Comparison of ENCODE assay signal across 1 fruit fly cellular context in genomic region chr3R:22639239-22639858, dm6.
TF ChIP-seq lines count a peak whose summit lies in the region.

TSS of gene loco (minus strand) at chr3R:22639387.
TSS of gene wake (plus strand) at chr3R:22639808.

TF ChIP-seq in whole organism, embryonic, 481 proteins besides CTCF, POLR2A, EP300 and RAD21 (continued from another document and continues in another):
- TF ChIP-seq Hr51 (GFP tag; optimal IDR thresholded peaks at IDR 0.05; lab: Kevin White, UChicago) (no peak), dan (GFP tag; IDR thresholded peaks at IDR 0.05; lab: Robert Waterston, UW) (no peak), Hmx (GFP tag; optimal IDR thresholded peaks at IDR 0.05; lab: Kevin White, UChicago) (no peak), jumu (GFP tag; optimal IDR thresholded peaks at IDR 0.05; lab: Kevin White, UChicago) (peak; percentile 16), CG11504 (tag; optimal IDR thresholded peaks at IDR 0.05; lab: Kevin White, UChicago) (peak; percentile 33), mam (GFP tag; optimal IDR thresholded peaks at IDR 0.05; lab: Kevin White, UChicago) (no peak), Abd-B (GFP tag; optimal IDR thresholded peaks at IDR 0.05; lab: Kevin White, UChicago) (no peak), CG3281 (GFP tag; optimal IDR thresholded peaks at IDR 0.05; lab: Kevin White, UChicago) (no peak), Dll (GFP tag; IDR thresholded peaks at IDR 0.05; lab: Robert Waterston, UW; ENCODE audit: partially characterized antibody) (peak; percentile 99), Mes4 (GFP tag; optimal IDR thresholded peaks at IDR 0.05; lab: Kevin White, UChicago) (no peak), toy (GFP tag; IDR thresholded peaks at IDR 0.05; lab: Robert Waterston, UW) (no peak), dimm (GFP tag; IDR thresholded peaks at IDR 0.05; lab: Robert Waterston, UW) (no peak), lbe (GFP tag; optimal IDR thresholded peaks at IDR 0.05; lab: Kevin White, UChicago) (no peak), odd (GFP tag; optimal IDR thresholded peaks at IDR 0.05; lab: Kevin White, UChicago) (no peak), CG2116 (GFP tag; optimal IDR thresholded peaks at IDR 0.05; lab: Kevin White, UChicago) (peak; percentile 80), exex (tag; optimal IDR thresholded peaks at IDR 0.05; lab: Kevin White, UChicago) (no peak), cas (GFP tag; IDR thresholded peaks at IDR 0.05; lab: Robert Waterston, UW) (no peak), ro (GFP tag; IDR thresholded peaks at IDR 0.05; lab: Robert Waterston, UW) (no peak), corto (GFP tag; optimal IDR thresholded peaks at IDR 0.05; lab: Kevin White, UChicago) (no peak), chn (GFP tag; optimal IDR thresholded peaks at IDR 0.05; lab: Kevin White, UChicago) (no peak), rib (GFP tag; IDR thresholded peaks at IDR 0.05; lab: Robert Waterston, UW) (no peak), NC2α (GFP tag; optimal IDR thresholded peaks at IDR 0.05; lab: Kevin White, UChicago) (no peak), Doc2 (GFP tag; IDR thresholded peaks at IDR 0.05; lab: Robert Waterston, UW) (no peak), CG1603 (tag; optimal IDR thresholded peaks at IDR 0.05; lab: Kevin White, UChicago) (peak; percentile 28), CG7271 (tag; optimal IDR thresholded peaks at IDR 0.05; lab: Kevin White, UChicago) (no peak), gfzf (GFP tag; optimal IDR thresholded peaks at IDR 0.05; lab: Kevin White, UChicago) (peak; percentile 35), CG9797 (GFP tag; optimal IDR thresholded peaks at IDR 0.05; lab: Kevin White, UChicago) (peak; percentile 37), dm (GFP tag; optimal IDR thresholded peaks at IDR 0.05; lab: Kevin White, UChicago) (no peak), ac (GFP tag; optimal IDR thresholded peaks at IDR 0.05; lab: Kevin White, UChicago) (no peak), CG34224 (GFP tag; IDR thresholded peaks at IDR 0.05; lab: Robert Waterston, UW; ENCODE audit: partially characterized antibody) (peak; percentile 88), Camta (GFP tag; optimal IDR thresholded peaks at IDR 0.05; lab: Kevin White, UChicago) (no peak), Lim3 (GFP tag; IDR thresholded peaks at IDR 0.05; lab: Robert Waterston, UW) (no peak), emc (GFP tag; optimal IDR thresholded peaks at IDR 0.05; lab: Kevin White, UChicago) (no peak), CG31365 (tag; optimal IDR thresholded peaks at IDR 0.05; lab: Kevin White, UChicago) (no peak), CG2202 (tag; optimal IDR thresholded peaks at IDR 0.05; lab: Kevin White, UChicago) (no peak), Sry-β (GFP tag; optimal IDR thresholded peaks at IDR 0.05; lab: Kevin White, UChicago) (no peak), crc (GFP tag; optimal IDR thresholded peaks at IDR 0.05; lab: Kevin White, UChicago) (no peak), gsb-n (tag; optimal IDR thresholded peaks at IDR 0.05; lab: Kevin White, UChicago) (no peak), Atf-2 (GFP tag; optimal IDR thresholded peaks at IDR 0.05; lab: Kevin White, UChicago) (no peak), Trl (optimal IDR thresholded peaks at IDR 0.05; lab: Kevin White, UChicago) (peak in 1 of 2 experiments; percentile 9), Trl (GFP tag; optimal IDR thresholded peaks at IDR 0.05; lab: Kevin White, UChicago) (no peak), CG8478 (optimal IDR thresholded peaks at IDR 0.05; lab: Kevin White, UChicago) (peak; percentile 12), Hmr (GFP tag; optimal IDR thresholded peaks at IDR 0.05; lab: Kevin White, UChicago) (peak; percentile 83), MTF-1 (GFP tag; optimal IDR thresholded peaks at IDR 0.05; lab: Kevin White, UChicago; ENCODE audit: borderline replicate concordance) (no peak), cwo (GFP tag; optimal IDR thresholded peaks at IDR 0.05; lab: Kevin White, UChicago) (no peak), Atf3 (GFP tag; optimal IDR thresholded peaks at IDR 0.05; lab: Kevin White, UChicago) (no peak), Dip2 (GFP tag; IDR thresholded peaks at IDR 0.05; lab: Robert Waterston, UW) (no peak), gro (GFP tag; optimal IDR thresholded peaks at IDR 0.05; lab: Kevin White, UChicago) (peak; percentile 20), E2f1 (GFP tag; IDR thresholded peaks at IDR 0.05; lab: Robert Waterston, UW) (no peak), CG8089 (GFP tag; optimal IDR thresholded peaks at IDR 0.05; lab: Kevin White, UChicago) (no peak), Ptx1 (GFP tag; IDR thresholded peaks at IDR 0.05; lab: Robert Waterston, UW) (no peak), zen2 (GFP tag; IDR thresholded peaks at IDR 0.05; lab: Robert Waterston, UW; ENCODE audit: partially characterized antibody) (peak; percentile 89), CG3847 (GFP tag; IDR thresholded peaks at IDR 0.05; lab: Robert Waterston, UW) (peak; percentile 88), CG7786 (GFP tag; optimal IDR thresholded peaks at IDR 0.05; lab: Kevin White, UChicago) (peak; percentile 4), Rfx (GFP tag; IDR thresholded peaks at IDR 0.05; lab: Robert Waterston, UW) (0 out of 2 replicates have a peak, but pooled peaks have one; percentile 35), disco-r (GFP tag; optimal IDR thresholded peaks at IDR 0.05; lab: Kevin White, UChicago) (no peak), pnt (GFP tag; optimal IDR thresholded peaks at IDR 0.05; lab: Kevin White, UChicago) (no peak), otp (GFP tag; IDR thresholded peaks at IDR 0.05; lab: Robert Waterston, UW) (no peak), ERR (GFP tag; optimal IDR thresholded peaks at IDR 0.05; lab: Kevin White, UChicago) (no peak), twi (tag; optimal IDR thresholded peaks at IDR 0.05; lab: Kevin White, UChicago) (no peak), CG31224 (GFP tag; IDR thresholded peaks at IDR 0.05; lab: Robert Waterston, UW) (no peak), bigmax (GFP tag; optimal IDR thresholded peaks at IDR 0.05; lab: Kevin White, UChicago) (no peak), CG6791 (GFP tag; IDR thresholded peaks at IDR 0.05; lab: Robert Waterston, UW; ENCODE audit: partially characterized antibody) (peak; percentile 75; the same call in 2 of the 3 replicates), ash1 (GFP tag; optimal IDR thresholded peaks at IDR 0.05; lab: Kevin White, UChicago) (no peak), GATAe (GFP tag; conservative IDR thresholded peaks at IDR 0.05; lab: Robert Waterston, UW) (no peak), gem (tag; optimal IDR thresholded peaks at IDR 0.05; lab: Kevin White, UChicago) (no peak), wek (GFP tag; optimal IDR thresholded peaks at IDR 0.05; lab: Kevin White, UChicago) (no peak), zf30C (GFP tag; optimal IDR thresholded peaks at IDR 0.05; lab: Kevin White, UChicago) (no peak), CG17612 (GFP tag; IDR thresholded peaks at IDR 0.05; lab: Robert Waterston, UW) (no peak), CG4707 (GFP tag; optimal IDR thresholded peaks at IDR 0.05; lab: Kevin White, UChicago) (no peak), nmo (GFP tag; optimal IDR thresholded peaks at IDR 0.05; lab: Kevin White, UChicago) (peak; percentile 53), grau (tag; optimal IDR thresholded peaks at IDR 0.05; lab: Kevin White, UChicago) (no peak), Gsc (GFP tag; IDR thresholded peaks at IDR 0.05; lab: Robert Waterston, UW) (no peak), chm (GFP tag; IDR thresholded peaks at IDR 0.05; lab: Robert Waterston, UW) (no peak), Gug (GFP tag; IDR thresholded peaks at IDR 0.05; lab: Robert Waterston, UW) (no peak), CG14050 (GFP tag; IDR thresholded peaks at IDR 0.05; lab: Robert Waterston, UW) (no peak), Med (GFP tag; lab: Kevin White, UChicago) (peak; percentile 87), Atf6 (GFP tag; IDR thresholded peaks at IDR 0.05; lab: Robert Waterston, UW) (no peak), org-1 (GFP tag; optimal IDR thresholded peaks at IDR 0.05; lab: Kevin White, UChicago) (no peak), CG34376 (GFP tag; optimal IDR thresholded peaks at IDR 0.05; lab: Kevin White, UChicago) (no peak), CG32767 (GFP tag; IDR thresholded peaks at IDR 0.05; lab: Robert Waterston, UW) (no peak), Dfd (GFP tag; optimal IDR thresholded peaks at IDR 0.05; lab: Kevin White, UChicago) (no peak), BtbVII (GFP tag; optimal IDR thresholded peaks at IDR 0.05; lab: Kevin White, UChicago) (no peak), eve (GFP tag; optimal IDR thresholded peaks at IDR 0.05; lab: Kevin White, UChicago) (no peak), ato (GFP tag; IDR thresholded peaks at IDR 0.05; lab: Robert Waterston, UW; ENCODE audit: partially characterized antibody) (peak; percentile 71; the same call in 1 of the 2 replicates), nerfin-2 (GFP tag; IDR thresholded peaks at IDR 0.05; lab: Robert Waterston, UW; ENCODE audit: partially characterized antibody) (peak; percentile 55), esg (GFP tag; conservative IDR thresholded peaks at IDR 0.05; lab: Robert Waterston, UW) (no peak), Oaz (GFP tag; IDR thresholded peaks at IDR 0.05; lab: Robert Waterston, UW) (no peak), D (optimal IDR thresholded peaks at IDR 0.05; lab: Kevin White, UChicago) (no peak), D (GFP tag; optimal IDR thresholded peaks at IDR 0.05; lab: Kevin White, UChicago) (no peak), Lpt (GFP tag; optimal IDR thresholded peaks at IDR 0.05; lab: Kevin White, UChicago) (no peak), repo (GFP tag; optimal IDR thresholded peaks at IDR 0.05; lab: Kevin White, UChicago) (peak; percentile 14), Drgx (GFP tag; IDR thresholded peaks at IDR 0.05; lab: Robert Waterston, UW) (no peak), tll (GFP tag; optimal IDR thresholded peaks at IDR 0.05; lab: Kevin White, UChicago) (no peak), pita (GFP tag; optimal IDR thresholded peaks at IDR 0.05; lab: Kevin White, UChicago) (no peak), CG4404 (GFP tag; IDR thresholded peaks at IDR 0.05; lab: Robert Waterston, UW) (no peak), CG11247 (GFP tag; IDR thresholded peaks at IDR 0.05; lab: Robert Waterston, UW) (no peak), da (GFP tag; optimal IDR thresholded peaks at IDR 0.05; lab: Kevin White, UChicago) (no peak), CG9437 (GFP tag; optimal IDR thresholded peaks at IDR 0.05; lab: Kevin White, UChicago) (no peak), fru (optimal IDR thresholded peaks at IDR 0.05; lab: Kevin White, UChicago) (no peak), CG11456 (GFP tag; IDR thresholded peaks at IDR 0.05; lab: Robert Waterston, UW) (no peak), CG12769 (tag; optimal IDR thresholded peaks at IDR 0.05; lab: Kevin White, UChicago) (no peak), lab (GFP tag; optimal IDR thresholded peaks at IDR 0.05; lab: Kevin White, UChicago) (no peak), dmrt11E (tag; optimal IDR thresholded peaks at IDR 0.05; lab: Kevin White, UChicago) (no peak), CG13894 (tag; optimal IDR thresholded peaks at IDR 0.05; lab: Kevin White, UChicago) (peak; percentile 19), yki (optimal IDR thresholded peaks at IDR 0.05; lab: Kevin White, UChicago) (no peak), H15 (GFP tag; IDR thresholded peaks at IDR 0.05; lab: Robert Waterston, UW) (no peak), BEAF-32 (GFP tag; optimal IDR thresholded peaks at IDR 0.05; lab: Kevin White, UChicago) (peak; percentile 94), sens-2 (GFP tag; IDR thresholded peaks at IDR 0.05; lab: Robert Waterston, UW) (no peak), z (GFP tag; IDR thresholded peaks at IDR 0.05; lab: Robert Waterston, UW) (no peak), abd-A (tag; optimal IDR thresholded peaks at IDR 0.05; lab: Kevin White, UChicago) (peak; percentile 4), Deaf1 (tag; optimal IDR thresholded peaks at IDR 0.05; lab: Kevin White, UChicago) (peak; percentile 22), seq (GFP tag; IDR thresholded peaks at IDR 0.05; lab: Robert Waterston, UW) (no peak), CG2875 (GFP tag; optimal IDR thresholded peaks at IDR 0.05; lab: Kevin White, UChicago) (no peak), tna (GFP tag; IDR thresholded peaks at IDR 0.05; lab: Robert Waterston, UW; ENCODE audit: partially characterized antibody) (peak; percentile 69; the same call in 1 of the 2 replicates), cad (GFP tag; optimal IDR thresholded peaks at IDR 0.05; lab: Kevin White, UChicago) (no peak), CG10979 (tag; optimal IDR thresholded peaks at IDR 0.05; lab: Kevin White, UChicago) (no peak), run (tag; optimal IDR thresholded peaks at IDR 0.05; lab: Kevin White, UChicago) (no peak), vfl (GFP tag; optimal IDR thresholded peaks at IDR 0.05; lab: Kevin White, UChicago) (no peak), lov (optimal IDR thresholded peaks at IDR 0.05; lab: Kevin White, UChicago) (no peak), lov (GFP tag; IDR thresholded peaks at IDR 0.05; lab: Robert Waterston, UW) (no peak), CG8944 (GFP tag; optimal IDR thresholded peaks at IDR 0.05; lab: Kevin White, UChicago) (peak; percentile 1), Blimp-1 (GFP tag; optimal IDR thresholded peaks at IDR 0.05; lab: Kevin White, UChicago) (no peak), CG17385 (GFP tag; optimal IDR thresholded peaks at IDR 0.05; lab: Kevin White, UChicago) (no peak), CG12744 (GFP tag; optimal IDR thresholded peaks at IDR 0.05; lab: Kevin White, UChicago) (no peak), Antp (GFP tag; optimal IDR thresholded peaks at IDR 0.05; lab: Kevin White, UChicago) (no peak), CG12155 (GFP tag; optimal IDR thresholded peaks at IDR 0.05; lab: Kevin White, UChicago) (peak; percentile 10), TFAM (GFP tag; optimal IDR thresholded peaks at IDR 0.05; lab: Kevin White, UChicago) (no peak), CG31388 (GFP tag; optimal IDR thresholded peaks at IDR 0.05; lab: Kevin White, UChicago) (no peak), CG1792 (GFP tag; optimal IDR thresholded peaks at IDR 0.05; lab: Kevin White, UChicago) (no peak), CG18599 (GFP tag; optimal IDR thresholded peaks at IDR 0.05; lab: Kevin White, UChicago) (no peak), CG8765 (GFP tag; IDR thresholded peaks at IDR 0.05; lab: Robert Waterston, UW) (no peak), CG15073 (GFP tag; optimal IDR thresholded peaks at IDR 0.05; lab: Kevin White, UChicago) (no peak), Ssrp (tag; optimal IDR thresholded peaks at IDR 0.05; lab: Kevin White, UChicago) (no peak), D19B (GFP tag; optimal IDR thresholded peaks at IDR 0.05; lab: Kevin White, UChicago) (no peak), fd64A (GFP tag; optimal IDR thresholded peaks at IDR 0.05; lab: Kevin White, UChicago) (no peak), HmgZ (tag; optimal IDR thresholded peaks at IDR 0.05; lab: Kevin White, UChicago) (no peak), h (optimal IDR thresholded peaks at IDR 0.05; lab: Kevin White, UChicago) (no peak), knrl (GFP tag; IDR thresholded peaks at IDR 0.05; lab: Robert Waterston, UW; ENCODE audit: partially characterized antibody) (peak; percentile 94)
